Worm (Caenorhabditis elegans): ENCODE results near the gene dmd-8.

ce11 chrV:298395-298794 is 37.9 kb downstream of the dmd-8 start:
- TF ChIP-seq nhr-12 (tag; optimal IDR thresholded peaks at IDR 0.05) (no peak), pha-4 (tag; optimal IDR thresholded peaks at IDR 0.05) (no peak), ceh-43 (GFP tag; optimal IDR thresholded peaks at IDR 0.05) (no peak), unc-39 (tag; optimal IDR thresholded peaks at IDR 0.05) (no peak), elt-3 (tag; optimal IDR thresholded peaks at IDR 0.05) (no peak), sptf-1 (tag; optimal IDR thresholded peaks at IDR 0.05) (no peak), ces-1 (GFP tag; optimal IDR thresholded peaks at IDR 0.05) (no peak), unc-62 (GFP tag; optimal IDR thresholded peaks at IDR 0.05) (no peak), nhr-237 (tag; optimal IDR thresholded peaks at IDR 0.05) (no peak), zip-8 (tag; optimal IDR thresholded peaks at IDR 0.05) (no peak), snpc-4 (tag; optimal IDR thresholded peaks at IDR 0.05) (no peak), ztf-11 (tag; optimal IDR thresholded peaks at IDR 0.05) (no peak), nhr-28 (tag; optimal IDR thresholded peaks at IDR 0.05) (no peak)

Measured in whole organism, mixed stage, embryonic.